Worm (Caenorhabditis elegans) whole organism, L1 larva: Measurements from ENCODE around the gene F09E5.16.

Source experiments
- C04F5.9 ChIP-seq: sonication (generic microtip); optimal IDR thresholded peaks from 2 replicates; lab custom pipeline; 2016; ENCODE audit warnings: missing genetic modification characterization, missing compliant biosample characterization
- aly-2 ChIP-seq: fragments of 150-350 bp; optimal IDR thresholded peaks from 2 replicates; lab custom pipeline; 2014; ENCODE audit warnings: missing biosample characterization, missing genetic modification characterization
- ceh-82 ChIP-seq, 3 experiments: fragments of 150-350 bp in 1 of 3; sonication (generic microtip) in 2 of 3; optimal IDR thresholded peaks; 2 replicates each; lab custom pipeline; 2014 to 2017; ENCODE audit warnings: missing biosample characterization in 3 of 3, missing genetic modification characterization in 3 of 3
- dpl-1 ChIP-seq, 3 experiments: fragments of 150-350 bp in 2 of 3; sonication (generic microtip) in 1 of 3; optimal IDR thresholded peaks; 2 replicates each; lab custom pipeline; 2014 to 2017; ENCODE audit warnings: missing biosample characterization in 3 of 3, missing genetic modification characterization in 3 of 3, missing genetic modification reagents in 3 of 3
- elt-2 ChIP-seq: sonication (generic microtip); optimal IDR thresholded peaks from 2 replicates; lab custom pipeline; 2016; ENCODE audit warnings: missing genetic modification characterization, mild to moderate bottlenecking, inconsistent platforms, missing compliant biosample characterization, missing genetic modification reagents
- lin-39 ChIP-seq: fragments of 150-350 bp; optimal IDR thresholded peaks from 2 replicates; lab custom pipeline; 2014; ENCODE audit warnings: missing biosample characterization, missing genetic modification reagents, missing genetic modification characterization
- nhr-12 ChIP-seq: sonication (generic microtip); optimal IDR thresholded peaks from 2 replicates; lab custom pipeline; 2017; ENCODE audit warnings: missing biosample characterization, missing genetic modification characterization
- nhr-47 ChIP-seq: sonication (generic microtip); optimal IDR thresholded peaks from 2 replicates; lab custom pipeline; 2016; ENCODE audit warnings: mild to moderate bottlenecking, missing genetic modification characterization, moderate library complexity, missing compliant biosample characterization
- nhr-76 ChIP-seq: sonication (generic microtip); optimal IDR thresholded peaks from 2 replicates; lab custom pipeline; 2017; ENCODE audit warnings: missing biosample characterization, missing genetic modification characterization
- nhr-85 ChIP-seq: sonication (generic microtip); peaks from one replicate; lab custom pipeline; 2016; ENCODE audit warnings: missing genetic modification characterization, inconsistent platforms, missing compliant biosample characterization
- rnt-1 ChIP-seq: sonication (generic microtip); optimal IDR thresholded peaks from 2 replicates; lab custom pipeline; 2016; ENCODE audit warnings: mild to moderate bottlenecking, missing genetic modification characterization, moderate library complexity, missing compliant biosample characterization
- tlp-1 ChIP-seq: fragments of 150-350 bp; optimal IDR thresholded peaks from 2 replicates; lab custom pipeline; 2014; ENCODE audit warnings: missing biosample characterization, missing genetic modification characterization
- zag-1 ChIP-seq: fragments of 150-350 bp; optimal IDR thresholded peaks from 2 replicates; lab custom pipeline; 2014; ENCODE audit warnings: missing biosample characterization, missing genetic modification characterization

DNA sequence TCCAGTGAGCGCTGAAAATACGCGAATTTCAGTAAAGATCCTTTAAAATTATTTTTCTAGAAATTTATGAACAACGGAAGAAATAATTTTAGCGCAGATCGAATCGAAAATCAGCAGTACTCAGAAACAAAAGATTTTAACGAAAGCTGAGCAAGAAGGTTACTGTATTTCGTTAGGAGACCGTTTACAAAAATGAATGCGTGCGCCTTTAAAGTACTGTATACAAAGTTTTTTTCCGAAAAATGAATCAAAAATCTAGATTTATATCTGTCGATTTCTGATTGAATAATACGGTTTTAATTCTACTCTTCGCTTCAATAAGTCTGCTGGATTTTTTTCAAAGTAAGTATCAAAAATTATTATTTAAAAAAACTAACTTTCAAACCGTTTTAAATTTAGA, 48.5 kb upstream of the F09E5.16 start, which contains the start of the genes EEED8.14 and EEED8.3:
- TF ChIP-seq rnt-1 (tag; lab: Kevin White, UChicago) (no peak), nhr-85 (tag; lab: Kevin White, UChicago) (no peak), dpl-1 (GFP tag; optimal IDR thresholded peaks at IDR 0.05; lab: Kevin White, UChicago) (no peak), nhr-12 (no peak), zag-1 (no peak), tlp-1 (tag; lab: Kevin White, UChicago) (no peak), ceh-82 (tag; optimal IDR thresholded peaks at IDR 0.05; lab: Kevin White, UChicago) (no peak), nhr-47 (tag; lab: Kevin White, UChicago) (no peak), nhr-76 (tag; lab: Kevin White, UChicago) (no peak), lin-39 (tag; lab: Kevin White, UChicago) (no peak), C04F5.9 (tag; lab: Kevin White, UChicago) (no peak), aly-2 (tag; lab: Kevin White, UChicago) (no peak), elt-2 (tag; lab: Kevin White, UChicago) (no peak)
